Fruit fly (Drosophila melanogaster) whole organism, wandering third instar larva: ENCODE data around the gene BomT3.
A peak's percentile ranks its signal among the peaks of the same experiment; 100 is the strongest.

Source experiments
- CG32264 ChIP-seq: fragments of 200-800 bp; sonication (Bioruptor generic); optimal IDR thresholded peaks from 2 replicates; lab custom pipeline; 2016; ENCODE audit warnings: missing biosample characterization, missing genetic modification characterization
- CG9705 ChIP-seq: fragments of 200-800 bp; sonication (Bioruptor generic); optimal IDR thresholded peaks from 2 replicates; lab custom pipeline; 2018; ENCODE audit warnings: missing biosample characterization, mild to moderate bottlenecking, missing genetic modification characterization
- CrebA ChIP-seq: fragments of 200-800 bp; sonication (Bioruptor generic); optimal IDR thresholded peaks from 2 replicates; lab custom pipeline; 2016; ENCODE audit warnings: missing biosample characterization, mild to moderate bottlenecking, missing genetic modification characterization, borderline replicate concordance
- Dif ChIP-seq: fragments of 200-275, 200-300 bp; sonication (Bioruptor generic); optimal IDR thresholded peaks from 2 replicates; lab custom pipeline; 2018; ENCODE audit warnings: missing biosample characterization, missing genetic modification characterization; ENCODE audit not compliant: partially characterized antibody
- GATAd ChIP-seq: sonication (Bioruptor generic); optimal IDR thresholded peaks from 2 replicates; lab custom pipeline; 2016; ENCODE audit warnings: missing biosample characterization, missing genetic modification characterization
- HLH106 ChIP-seq: fragments of 200-800 bp; optimal IDR thresholded peaks from 3 replicates; lab custom pipeline; 2019; ENCODE audit warnings: missing biosample characterization, mild to moderate bottlenecking, missing genetic modification characterization, moderate library complexity
- Hnf4 ChIP-seq: fragments of 200-800 bp; sonication (Bioruptor generic); optimal IDR thresholded peaks from 2 replicates; lab custom pipeline; 2016; ENCODE audit warnings: missing biosample characterization, mild to moderate bottlenecking, missing genetic modification characterization
- Hr78 ChIP-seq: fragments of >200 bp; optimal IDR thresholded peaks from 2 replicates; lab custom pipeline; 2017; ENCODE audit warnings: missing biosample characterization, missing genetic modification characterization
- Hr83 ChIP-seq: fragments of 200-300 bp; sonication (Bioruptor generic); optimal IDR thresholded peaks from 2 replicates; lab custom pipeline; 2016; ENCODE audit warnings: missing biosample characterization, mild to moderate bottlenecking, missing genetic modification characterization, moderate library complexity; ENCODE audit not compliant: poor library complexity, severe bottlenecking
- Jra ChIP-seq: sonication (Bioruptor generic); optimal IDR thresholded peaks from 2 replicates; lab custom pipeline; 2016; ENCODE audit warnings: missing biosample characterization, missing genetic modification characterization
- Mio ChIP-seq: sonication (Bioruptor generic); optimal IDR thresholded peaks from 2 replicates; lab custom pipeline; 2016; ENCODE audit warnings: missing biosample characterization, missing genetic modification characterization
- Myc ChIP-seq: fragments of >200 bp; optimal IDR thresholded peaks from 2 replicates; lab custom pipeline; 2017
- N ChIP-seq: fragments of >200 bp; optimal IDR thresholded peaks from 2 replicates; lab custom pipeline; 2018; ENCODE audit warnings: missing biosample characterization, missing external identifiers, missing genetic modification characterization
- OdsH ChIP-seq: fragments of 200-800 bp; sonication (Bioruptor generic); optimal IDR thresholded peaks from 2 replicates; lab custom pipeline; 2016; ENCODE audit warnings: missing biosample characterization, mild to moderate bottlenecking, missing genetic modification characterization
- Rel ChIP-seq, 2 experiments: fragments of 200-800 bp; sonication (Bioruptor generic) in 1 of 2; optimal IDR thresholded peaks; 2 replicates in 1 of 2; 3 replicates in 1 of 2; lab custom pipeline; 2016 to 2019; ENCODE audit warnings: mild to moderate bottlenecking in 2 of 2, missing biosample characterization in 2 of 2, missing genetic modification characterization in 2 of 2, moderate library complexity in 1 of 2
- Sp1 ChIP-seq: fragments of 200-800 bp; sonication (Bioruptor generic); optimal IDR thresholded peaks from 3 replicates; lab custom pipeline; 2019; ENCODE audit warnings: missing biosample characterization, mild to moderate bottlenecking, missing genetic modification characterization, moderate library complexity
- Vsx2 ChIP-seq: fragments of 200-300, 225-300 bp; sonication (Bioruptor generic); optimal IDR thresholded peaks from 2 replicates; lab custom pipeline; 2018; ENCODE audit warnings: missing biosample characterization, missing genetic modification characterization; ENCODE audit not compliant: partially characterized antibody
- br ChIP-seq: fragments of 200-800 bp; sonication (Bioruptor generic); optimal IDR thresholded peaks from 2 replicates; lab custom pipeline; 2016; ENCODE audit warnings: missing biosample characterization, missing genetic modification characterization
- brk ChIP-seq: fragments of 200-800 bp; sonication (Bioruptor generic); optimal IDR thresholded peaks from 2 replicates; lab custom pipeline; 2016; ENCODE audit warnings: missing biosample characterization, mild to moderate bottlenecking, missing genetic modification characterization
- dl ChIP-seq, 2 experiments: fragments of 175-275, 200-275 bp in 1 of 2; fragments of 200-275 bp in 1 of 2; sonication (Bioruptor generic); optimal IDR thresholded peaks; lab custom pipeline; 2018; ENCODE audit warnings: mild to moderate bottlenecking in 2 of 2, missing biosample characterization in 2 of 2, missing genetic modification characterization in 2 of 2, moderate library complexity in 2 of 2; ENCODE audit not compliant: partially characterized antibody in 2 of 2, insufficient read depth in 1 of 2
- dmrt93B ChIP-seq: fragments of 200-800 bp; sonication (Bioruptor generic); optimal IDR thresholded peaks from 2 replicates; lab custom pipeline; 2018; ENCODE audit warnings: missing biosample characterization, mild to moderate bottlenecking, missing genetic modification characterization
- dsf ChIP-seq: sonication (Bioruptor generic); optimal IDR thresholded peaks from 2 replicates; lab custom pipeline; 2016; ENCODE audit warnings: missing biosample characterization, missing genetic modification characterization, borderline replicate concordance
- ey ChIP-seq: fragments of 200-800 bp; sonication (Bioruptor generic); optimal IDR thresholded peaks from 2 replicates; lab custom pipeline; 2016; ENCODE audit warnings: missing biosample characterization, missing genetic modification characterization
- foxo ChIP-seq, 2 experiments: fragments of 200-800 bp; sonication (Bioruptor generic); optimal IDR thresholded peaks; 2 replicates in 1 of 2; 3 replicates in 1 of 2; lab custom pipeline; 2016 to 2017; ENCODE audit warnings: missing biosample characterization in 2 of 2, missing genetic modification characterization in 2 of 2
- fru ChIP-seq: fragments of 200-800 bp; sonication (Bioruptor generic); optimal IDR thresholded peaks from 3 replicates; lab custom pipeline; 2016; ENCODE audit warnings: missing biosample characterization, mild to moderate bottlenecking, missing genetic modification characterization
- h ChIP-seq: fragments of 200-800 bp; sonication (Bioruptor generic); optimal IDR thresholded peaks from 3 replicates; lab custom pipeline; 2016; ENCODE audit warnings: missing biosample characterization, mild to moderate bottlenecking, missing genetic modification characterization
- jim ChIP-seq: fragments of 175-275, 200-325 bp; sonication (Bioruptor generic); optimal IDR thresholded peaks from 2 replicates; lab custom pipeline; 2016; ENCODE audit warnings: missing biosample characterization, mild to moderate bottlenecking, missing genetic modification characterization
- pan ChIP-seq: fragments of >200 bp; optimal IDR thresholded peaks from 2 replicates; lab custom pipeline; 2017
- psq ChIP-seq: fragments of 200-800 bp; sonication (Bioruptor generic); optimal IDR thresholded peaks from 3 replicates; lab custom pipeline; 2017; ENCODE audit warnings: missing biosample characterization, mild to moderate bottlenecking, missing genetic modification characterization, moderate library complexity
- rgr ChIP-seq: fragments of 200-800 bp; sonication (Bioruptor generic); optimal IDR thresholded peaks from 3 replicates; lab custom pipeline; 2016; ENCODE audit warnings: missing biosample characterization, mild to moderate bottlenecking, missing genetic modification characterization
- sage ChIP-seq: fragments of 200-800 bp; sonication (Bioruptor generic); optimal IDR thresholded peaks from 2 replicates; lab custom pipeline; 2016; ENCODE audit warnings: missing biosample characterization, mild to moderate bottlenecking, missing genetic modification characterization
- sv ChIP-seq: fragments of 200-800 bp; sonication (Bioruptor generic); optimal IDR thresholded peaks from 3 replicates; lab custom pipeline; 2016; ENCODE audit warnings: missing biosample characterization, missing genetic modification characterization
- usp ChIP-seq: fragments of >200 bp; optimal IDR thresholded peaks from 2 replicates; lab custom pipeline; 2017; ENCODE audit warnings: missing biosample characterization, missing genetic modification characterization
- woc ChIP-seq: sonication (Bioruptor generic); optimal IDR thresholded peaks from 2 replicates; lab custom pipeline; 2016; ENCODE audit warnings: missing biosample characterization, mild to moderate bottlenecking, missing genetic modification characterization

Gene BomT3

DNA sequence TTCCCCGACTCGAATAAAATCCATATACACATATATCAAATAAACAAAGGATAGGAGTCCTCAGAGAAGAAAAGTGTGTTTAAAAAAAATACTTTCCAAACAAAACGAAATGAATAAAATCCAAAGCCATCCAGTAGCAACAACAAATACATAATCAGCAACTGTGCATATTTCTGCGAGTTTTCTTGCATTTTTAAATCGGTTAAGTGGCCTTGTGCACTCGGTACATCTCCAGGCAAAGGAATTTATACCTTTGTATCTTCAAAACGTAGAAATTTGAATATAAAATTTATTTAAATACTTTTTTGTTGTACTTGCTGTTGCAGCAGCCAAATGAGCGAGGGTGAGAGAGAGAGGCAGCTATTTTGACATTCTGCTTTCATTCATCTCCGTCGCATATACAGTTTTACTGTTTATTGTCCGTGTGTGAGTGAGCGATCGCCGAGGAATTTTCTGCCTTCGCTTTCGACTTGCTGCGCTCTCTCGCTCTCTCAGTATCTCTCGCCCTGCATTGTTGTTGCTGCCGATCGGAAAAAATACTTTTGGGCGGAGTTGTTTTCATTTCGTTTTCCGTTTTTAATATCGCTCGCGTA lies 43.8 kb downstream of the BomT3 start:
- TF ChIP-seq GATAd (GFP tag; lab: Kevin White, UChicago) (no peak), sv (GFP tag; lab: Kevin White, UChicago) (no peak), Dif (GFP tag; lab: Kevin White, UChicago) (peak; percentile 74), sage (GFP tag; lab: Kevin White, UChicago) (peak; percentile 52), dl (GFP tag; optimal IDR thresholded peaks at IDR 0.05; lab: Kevin White, UChicago; ENCODE audit: insufficient read depth in 1 of 2, partially characterized antibody in 2 of 2) (peak; percentile 75 to 76), ey (GFP tag; lab: Kevin White, UChicago) (no peak), Myc (lab: Kevin White, UChicago) (no peak), CG32264 (GFP tag; lab: Kevin White, UChicago) (no peak), psq (peak; percentile 82), dsf (no peak), Sp1 (GFP tag; lab: Kevin White, UChicago) (no peak)

DNA sequence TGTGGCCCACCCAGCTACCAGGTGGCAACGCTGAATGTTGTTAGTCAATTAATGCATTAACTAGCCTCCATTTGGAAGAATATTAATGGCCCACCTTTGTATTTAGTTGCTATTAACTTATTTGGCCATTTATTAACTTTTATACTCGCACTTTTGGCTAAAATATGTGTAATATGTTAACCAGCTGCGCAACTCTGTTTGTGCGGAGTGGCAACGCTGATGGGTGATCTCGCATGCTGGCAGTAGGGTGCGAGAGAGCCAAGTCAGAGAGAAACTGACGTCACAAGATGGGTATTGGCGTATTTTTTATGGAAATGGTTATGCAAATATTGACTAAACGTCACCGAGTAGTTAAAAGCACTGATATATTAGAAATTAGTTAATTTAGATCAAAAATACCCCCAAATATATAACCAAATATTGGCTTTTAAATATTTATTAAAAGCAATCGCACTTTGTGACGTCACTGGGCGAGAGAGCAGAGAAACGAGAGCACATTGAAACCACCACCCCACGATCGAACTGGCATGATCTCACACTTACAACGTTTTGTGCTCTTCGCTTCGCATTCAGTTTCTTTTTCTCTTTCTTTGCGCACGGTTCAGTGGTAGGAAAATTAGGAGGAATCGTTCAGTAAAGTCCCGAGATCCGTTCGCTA lies 44.4 kb downstream of the BomT3 start, which contains the start of gene how:
TSS of gene how (plus strand) at position 567 of the 658 bp plus-strand sequence.
- TF ChIP-seq dsf = no peak
- TF ChIP-seq Sp1 (GFP tag; lab: Kevin White, UChicago) = peak; percentile 42
- peak; percentile 3 for TF ChIP-seq CG9705 (GFP tag; lab: Kevin White, UChicago)
- peak; percentile 22 for TF ChIP-seq HLH106 (tag; lab: Kevin White, UChicago)
- TF ChIP-seq dl (GFP tag; optimal IDR thresholded peaks at IDR 0.05; lab: Kevin White, UChicago; ENCODE audit: insufficient read depth in 1 of 2, partially characterized antibody in 2 of 2) = peak; percentile 38 to 45
- peak; percentile 64 for TF ChIP-seq Hnf4 (GFP tag; lab: Kevin White, UChicago)
- peak; percentile 23 for TF ChIP-seq Myc (lab: Kevin White, UChicago)
- peak; percentile 36 for TF ChIP-seq h (GFP tag; lab: Kevin White, UChicago)
- TF ChIP-seq Dif (GFP tag; lab: Kevin White, UChicago) = peak; percentile 33
- TF ChIP-seq foxo (GFP tag; optimal IDR thresholded peaks at IDR 0.05; lab: Kevin White, UChicago) = peak in 1 of 2 experiments; percentile 56
- no peak for TF ChIP-seq N (GFP tag; lab: Kevin White, UChicago)
- TF ChIP-seq Hr83 (GFP tag; lab: Kevin White, UChicago) = no peak
- no peak for TF ChIP-seq Vsx2 (GFP tag; lab: Kevin White, UChicago)
- TF ChIP-seq woc (GFP tag; lab: Kevin White, UChicago) = peak; percentile 96
- TF ChIP-seq rgr (GFP tag; lab: Kevin White, UChicago) = peak; percentile 11
- TF ChIP-seq br (GFP tag; lab: Kevin White, UChicago) = peak; percentile 26
- TF ChIP-seq fru (GFP tag; lab: Kevin White, UChicago) = peak; percentile 8
- no peak for TF ChIP-seq usp (GFP tag; lab: Kevin White, UChicago)
- no peak for TF ChIP-seq jim (GFP tag; lab: Kevin White, UChicago)
- TF ChIP-seq Rel (GFP tag; optimal IDR thresholded peaks at IDR 0.05; lab: Kevin White, UChicago) = no peak
- peak; percentile 72 for TF ChIP-seq Rel (tag; optimal IDR thresholded peaks at IDR 0.05; lab: Kevin White, UChicago)
- peak; percentile 24 for TF ChIP-seq ey (GFP tag; lab: Kevin White, UChicago)
- TF ChIP-seq psq = peak; percentile 83
- TF ChIP-seq Hr78 = no peak
- no peak for TF ChIP-seq pan (lab: Kevin White, UChicago)
- TF ChIP-seq, all 38 proteins: peak for 16

DNA sequence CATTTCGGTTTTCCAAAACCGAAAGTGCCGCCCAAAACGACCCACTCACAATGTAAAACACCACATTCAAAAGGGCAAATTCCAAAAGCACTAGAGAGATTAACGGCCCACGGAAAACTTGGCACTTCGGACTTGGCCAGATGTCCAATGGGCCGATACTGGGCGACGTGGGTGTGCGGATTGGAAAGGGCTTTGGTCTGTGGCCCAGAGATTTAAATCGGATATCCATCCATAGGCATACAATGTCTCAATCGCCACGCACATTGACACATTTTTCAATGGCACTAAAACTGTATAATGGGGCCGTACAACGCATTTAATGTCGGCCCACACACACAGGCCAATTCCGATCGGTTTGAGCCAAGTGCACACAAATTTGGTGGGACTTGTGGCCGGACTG lies 45.8 kb downstream of the BomT3 start:
- TF ChIP-seq Jra (GFP tag; lab: Kevin White, UChicago) = no peak
- TF ChIP-seq jim (GFP tag; lab: Kevin White, UChicago) = no peak
- TF ChIP-seq dl (GFP tag; optimal IDR thresholded peaks at IDR 0.05; lab: Kevin White, UChicago; ENCODE audit: insufficient read depth in 1 of 2, partially characterized antibody in 2 of 2) = no peak
- TF ChIP-seq CrebA (GFP tag; lab: Kevin White, UChicago) = no peak
- no peak for TF ChIP-seq ey (GFP tag; lab: Kevin White, UChicago)
- no peak for TF ChIP-seq rgr (GFP tag; lab: Kevin White, UChicago)
- TF ChIP-seq OdsH (GFP tag; lab: Kevin White, UChicago) = no peak
- TF ChIP-seq usp (GFP tag; lab: Kevin White, UChicago) = no peak
- no peak for TF ChIP-seq Mio
- TF ChIP-seq dmrt93B = no peak
- no peak for TF ChIP-seq Hnf4 (GFP tag; lab: Kevin White, UChicago)
- TF ChIP-seq Sp1 (GFP tag; lab: Kevin White, UChicago) = no peak
- TF ChIP-seq brk (GFP tag; lab: Kevin White, UChicago) = no peak
- no peak for TF ChIP-seq CG32264 (GFP tag; lab: Kevin White, UChicago)
- TF ChIP-seq HLH106 (tag; lab: Kevin White, UChicago) = no peak
- no peak for TF ChIP-seq br (GFP tag; lab: Kevin White, UChicago)
